Worm (Caenorhabditis elegans): ENCODE measurements around the gene ptr-24.
A peak's percentile ranks its signal among the peaks of the same experiment; 100 is the strongest.

Gene ptr-24

ce11 chrX:13356469-13356868 is 18.6 kb downstream of the ptr-24 start:
- TF ChIP-seq egl-27 (tag; optimal IDR thresholded peaks at IDR 0.05) (peak; percentile 77), sma-9 (GFP tag; optimal IDR thresholded peaks at IDR 0.05) (peak; percentile 99), sma-9 (tag; optimal IDR thresholded peaks at IDR 0.05) (no peak), crh-2 (tag; optimal IDR thresholded peaks at IDR 0.05) (peak; percentile 82), blmp-1 (tag; optimal IDR thresholded peaks at IDR 0.05; ENCODE audit: insufficient read depth) (peak; percentile 83), lsy-2 (tag; optimal IDR thresholded peaks at IDR 0.05) (peak in 1 of 2 experiments; percentile 59), lin-11 (tag; optimal IDR thresholded peaks at IDR 0.05) (peak; percentile 11), ztf-11 (tag; optimal IDR thresholded peaks at IDR 0.05) (no peak), mdl-1 (tag; optimal IDR thresholded peaks at IDR 0.05) (peak; percentile 71 to 84), fos-1 (tag; optimal IDR thresholded peaks at IDR 0.05) (peak; percentile 83), snpc-4 (tag; optimal IDR thresholded peaks at IDR 0.05) (no peak), alr-1 (tag; optimal IDR thresholded peaks at IDR 0.05) (no peak), elt-3 (tag; optimal IDR thresholded peaks at IDR 0.05) (no peak), ztf-1 (GFP tag; conservative IDR thresholded peaks at IDR 0.05) (no peak), peb-1 (tag; optimal IDR thresholded peaks at IDR 0.05) (no peak), F13H6.1 (tag; optimal IDR thresholded peaks at IDR 0.05) (peak; percentile 86), nhr-23 (tag; optimal IDR thresholded peaks at IDR 0.05) (no peak), sem-4 (tag; optimal IDR thresholded peaks at IDR 0.05) (peak; percentile 73), sma-3 (GFP tag; optimal IDR thresholded peaks at IDR 0.05) (peak; percentile 84), nhr-25 (tag; optimal IDR thresholded peaks at IDR 0.05) (peak; percentile 86), nhr-129 (tag; optimal IDR thresholded peaks at IDR 0.05) (peak; percentile 88), Y55F3AM.14 (GFP tag; optimal IDR thresholded peaks at IDR 0.05) (peak; percentile 54), zag-1 (tag; optimal IDR thresholded peaks at IDR 0.05) (no peak), nhr-21 (tag; optimal IDR thresholded peaks at IDR 0.05) (peak; percentile 93), nhr-6 (tag; optimal IDR thresholded peaks at IDR 0.05) (peak; percentile 29), gmeb-1 (tag; optimal IDR thresholded peaks at IDR 0.05) (peak; percentile 2), C34F6.9 (tag; optimal IDR thresholded peaks at IDR 0.05) (no peak), nhr-237 (tag; optimal IDR thresholded peaks at IDR 0.05) (no peak), elt-1 (tag; optimal IDR thresholded peaks at IDR 0.05) (no peak), unc-62 (GFP tag; optimal IDR thresholded peaks at IDR 0.05) (no peak), lin-13 (GFP tag; optimal IDR thresholded peaks at IDR 0.05) (peak; percentile 46), ztf-4 (tag; optimal IDR thresholded peaks at IDR 0.05) (peak; percentile 34), ama-1 (optimal IDR thresholded peaks at IDR 0.05) (no peak)

DNA sequence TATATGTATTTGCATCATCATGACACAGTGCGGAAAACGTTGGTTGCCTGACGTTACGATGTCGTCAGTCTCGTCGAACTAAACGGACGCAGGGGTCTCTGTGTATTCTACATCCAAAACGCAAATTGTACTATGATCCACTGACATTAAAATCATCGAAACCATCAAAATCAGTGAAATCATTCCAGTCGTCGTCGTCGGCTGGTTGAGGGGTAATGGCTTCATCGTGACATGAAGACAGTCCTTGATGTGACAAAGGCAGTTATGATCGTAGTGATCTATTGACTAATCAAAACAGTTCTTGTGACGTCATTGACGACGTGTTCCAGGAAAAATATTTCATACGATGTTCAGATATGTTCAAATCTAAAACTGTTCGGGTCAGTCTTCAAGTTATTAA is 19.8 kb downstream of the ptr-24 start:
- TF ChIP-seq nhr-129 (tag; optimal IDR thresholded peaks at IDR 0.05) (peak; percentile 68), nhr-21 (tag; optimal IDR thresholded peaks at IDR 0.05) (peak; percentile 80), nhr-237 (tag; optimal IDR thresholded peaks at IDR 0.05) (no peak), ztf-1 (GFP tag; conservative IDR thresholded peaks at IDR 0.05) (no peak), unc-55 (GFP tag; optimal IDR thresholded peaks at IDR 0.05) (no peak), unc-39 (tag; optimal IDR thresholded peaks at IDR 0.05) (no peak), dmd-4 (tag; optimal IDR thresholded peaks at IDR 0.05) (no peak), nhr-12 (tag; optimal IDR thresholded peaks at IDR 0.05) (no peak), skn-1 (tag; optimal IDR thresholded peaks at IDR 0.05) (no peak), aly-2 (tag; optimal IDR thresholded peaks at IDR 0.05) (no peak), ama-1 (optimal IDR thresholded peaks at IDR 0.05) (no peak), sma-3 (GFP tag; optimal IDR thresholded peaks at IDR 0.05) (no peak), ztf-4 (tag; optimal IDR thresholded peaks at IDR 0.05) (no peak), sem-4 (tag; optimal IDR thresholded peaks at IDR 0.05) (peak; percentile 32), nhr-10 (tag; optimal IDR thresholded peaks at IDR 0.05) (no peak), nhr-23 (tag; optimal IDR thresholded peaks at IDR 0.05) (no peak), elt-3 (tag; optimal IDR thresholded peaks at IDR 0.05) (no peak), nhr-25 (tag; optimal IDR thresholded peaks at IDR 0.05) (peak; percentile 54), sma-9 (GFP tag; optimal IDR thresholded peaks at IDR 0.05) (peak; percentile 41), sma-9 (tag; optimal IDR thresholded peaks at IDR 0.05) (no peak), F13H6.1 (tag; optimal IDR thresholded peaks at IDR 0.05) (no peak), snpc-4 (tag; optimal IDR thresholded peaks at IDR 0.05) (no peak), blmp-1 (tag; optimal IDR thresholded peaks at IDR 0.05; ENCODE audit: insufficient read depth) (peak; percentile 38), fos-1 (tag; optimal IDR thresholded peaks at IDR 0.05) (no peak)

- TF ChIP-seq unc-55 (GFP tag; optimal IDR thresholded peaks at IDR 0.05) (no peak), lsy-2 (tag; optimal IDR thresholded peaks at IDR 0.05) (peak in 1 of 2 experiments; percentile 76), elt-1 (tag; optimal IDR thresholded peaks at IDR 0.05) (no peak), sma-9 (GFP tag; optimal IDR thresholded peaks at IDR 0.05) (peak; percentile 99), sma-9 (tag; optimal IDR thresholded peaks at IDR 0.05) (peak; percentile 66), nhr-12 (tag; optimal IDR thresholded peaks at IDR 0.05) (no peak), fos-1 (tag; optimal IDR thresholded peaks at IDR 0.05) (peak; percentile 76), ama-1 (optimal IDR thresholded peaks at IDR 0.05) (no peak), ztf-1 (GFP tag; conservative IDR thresholded peaks at IDR 0.05) (no peak), nhr-129 (tag; optimal IDR thresholded peaks at IDR 0.05) (peak; percentile 98), mdl-1 (tag; optimal IDR thresholded peaks at IDR 0.05) (peak; percentile 77 to 96), nhr-11 (tag; optimal IDR thresholded peaks at IDR 0.05) (no peak), nhr-21 (tag; optimal IDR thresholded peaks at IDR 0.05) (peak; percentile 97), Y55F3AM.14 (GFP tag; optimal IDR thresholded peaks at IDR 0.05) (peak; percentile 79), crh-2 (tag; optimal IDR thresholded peaks at IDR 0.05) (peak; percentile 93), ceh-82 (tag; optimal IDR thresholded peaks at IDR 0.05) (no peak), blmp-1 (tag; optimal IDR thresholded peaks at IDR 0.05; ENCODE audit: insufficient read depth) (peak; percentile 98), C34F6.9 (tag; optimal IDR thresholded peaks at IDR 0.05) (peak; percentile 79), sem-4 (tag; optimal IDR thresholded peaks at IDR 0.05) (peak; percentile 51), F13H6.1 (tag; optimal IDR thresholded peaks at IDR 0.05) (peak; percentile 95), lin-13 (GFP tag; optimal IDR thresholded peaks at IDR 0.05) (peak; percentile 25), aly-2 (tag; optimal IDR thresholded peaks at IDR 0.05) (no peak), egl-27 (tag; optimal IDR thresholded peaks at IDR 0.05) (peak; percentile 96), snpc-4 (tag; optimal IDR thresholded peaks at IDR 0.05) (no peak), R02D3.7 (tag; optimal IDR thresholded peaks at IDR 0.05) (no peak), sma-3 (GFP tag; optimal IDR thresholded peaks at IDR 0.05) (peak; percentile 89), skn-1 (tag; optimal IDR thresholded peaks at IDR 0.05) (peak; percentile 32), zag-1 (tag; optimal IDR thresholded peaks at IDR 0.05) (no peak), ZK546.5 (tag; optimal IDR thresholded peaks at IDR 0.05) (no peak), gmeb-1 (tag; optimal IDR thresholded peaks at IDR 0.05) (peak; percentile 72), nhr-6 (tag; optimal IDR thresholded peaks at IDR 0.05) (peak; percentile 68)
Measured at ce11 chrX:13358573-13358972, 20.7 kb downstream of the ptr-24 start.
